Fruit fly (Drosophila melanogaster): Measurements from ENCODE around the gene CG2975.

- TF ChIP-seq ttk (GFP tag; IDR thresholded peaks at IDR 0.05): peak; percentile 59; the same call in 1 of the 2 replicates
- TF ChIP-seq ato (GFP tag; IDR thresholded peaks at IDR 0.05; ENCODE audit: partially characterized antibody): peak; percentile 88
- TF ChIP-seq usp (GFP tag; optimal IDR thresholded peaks at IDR 0.05): no peak
- TF ChIP-seq YL-1 (GFP tag; optimal IDR thresholded peaks at IDR 0.05): peak; percentile 32
- TF ChIP-seq bsh (GFP tag; optimal IDR thresholded peaks at IDR 0.05): peak in 1 of 2 experiments; percentile 40
- TF ChIP-seq sisA (GFP tag; IDR thresholded peaks at IDR 0.05): peak; percentile 57
- no peak for TF ChIP-seq dati (GFP tag; IDR thresholded peaks at IDR 0.05)
- peak; percentile 31 to 43 for TF ChIP-seq Hr51 (GFP tag; optimal IDR thresholded peaks at IDR 0.05)
- TF ChIP-seq Tbp (GFP tag; optimal IDR thresholded peaks at IDR 0.05): no peak
Observed at dm6 chr2L:2885503-2886225, 45.7 kb downstream of the CG2975 start, which contains the start of the genes NTPase and lilli.

Measured in whole organism, embryonic.